Worm (Caenorhabditis elegans): ENCODE data around the gene F46B6.4.

DNA sequence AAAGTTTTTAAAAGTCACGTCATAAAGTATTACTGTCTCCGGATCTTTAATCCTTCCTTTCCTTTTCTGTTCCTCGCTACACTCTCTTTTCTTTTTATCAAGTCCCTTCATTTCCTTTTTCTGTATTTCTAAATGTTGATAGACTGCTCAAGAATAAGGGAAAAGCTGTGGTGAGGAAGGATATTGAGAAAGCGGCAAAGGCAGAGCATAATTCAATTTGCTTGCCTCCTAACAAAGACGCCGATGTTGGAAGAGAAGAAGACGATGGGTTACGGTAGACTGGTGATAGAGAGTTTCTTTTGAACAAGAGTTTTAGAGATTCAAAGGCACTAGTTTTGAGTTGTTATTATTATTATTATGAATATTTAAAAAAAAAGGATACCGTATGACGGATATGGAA lies 13.7 kb downstream of the F46B6.4 start:
- TF ChIP-seq nhr-76 (tag; optimal IDR thresholded peaks at IDR 0.05) (no peak), F49E8.2 (tag; optimal IDR thresholded peaks at IDR 0.05; ENCODE audit: borderline replicate concordance) (no peak), lin-13 (GFP tag; optimal IDR thresholded peaks at IDR 0.05) (no peak), nhr-48 (tag; optimal IDR thresholded peaks at IDR 0.05) (no peak)
